Fruit fly (Drosophila melanogaster) whole organism, embryonic: Measurements from ENCODE around the gene mRpL24.

Experiments
- Bdp1 ChIP-seq: fragments of 200-800 bp; sonication (Bioruptor generic); optimal IDR thresholded peaks from 3 replicates; lab custom pipeline; 2016; ENCODE audit warnings: missing biosample characterization, missing genetic modification characterization
- CG10147 ChIP-seq: fragments of 200-800 bp; sonication (Bioruptor generic); optimal IDR thresholded peaks from 2 replicates; lab custom pipeline; 2019; ENCODE audit warnings: missing biosample characterization, mild to moderate bottlenecking, missing genetic modification characterization, moderate library complexity
- CG12769 ChIP-seq: fragments of 200-800 bp; sonication (Bioruptor generic); optimal IDR thresholded peaks from 2 replicates; lab custom pipeline; 2019; ENCODE audit warnings: missing biosample characterization, mild to moderate bottlenecking, missing genetic modification characterization, moderate library complexity
- CG13894 ChIP-seq: fragments of 200-800 bp; sonication (Bioruptor generic); optimal IDR thresholded peaks from 3 replicates; lab custom pipeline; 2018; ENCODE audit warnings: missing biosample characterization, mild to moderate bottlenecking, missing genetic modification characterization, moderate library complexity
- CG15514 ChIP-seq: fragments of 200-800 bp; sonication (Bioruptor generic); optimal IDR thresholded peaks from 3 replicates; lab custom pipeline; 2017; ENCODE audit warnings: missing biosample characterization, missing genetic modification characterization, mild to moderate bottlenecking, moderate library complexity, missing genetic modification reagents
- CG17568 ChIP-seq: fragments of 200-800 bp; sonication (Bioruptor generic); optimal IDR thresholded peaks from 2 replicates; lab custom pipeline; 2018; ENCODE audit warnings: missing biosample characterization, mild to moderate bottlenecking, missing genetic modification characterization, moderate library complexity
- CG18619 ChIP-seq: fragments of 200-800 bp; sonication (Bioruptor generic); optimal IDR thresholded peaks from 3 replicates; lab custom pipeline; 2017; ENCODE audit warnings: missing biosample characterization, mild to moderate bottlenecking, missing genetic modification characterization
- CG2129 ChIP-seq: fragments of 200-800 bp; sonication (Bioruptor generic); IDR thresholded peaks from 2 replicates; pipeline ENCODE4 v1.3.6; 2022; ENCODE audit warnings: missing biosample characterization, missing genetic modification characterization; ENCODE audit not compliant: partially characterized antibody
- CG2712 ChIP-seq: fragments of 200-800 bp; optimal IDR thresholded peaks from 3 replicates; lab custom pipeline; 2019; ENCODE audit warnings: missing biosample characterization, mild to moderate bottlenecking, missing genetic modification characterization, moderate library complexity
- CG32532 ChIP-seq: fragments of 200-800 bp; sonication (Bioruptor generic); IDR thresholded peaks from 2 replicates; pipeline ENCODE4 v1.3.6; 2022; ENCODE audit warnings: missing biosample characterization, missing genetic modification characterization
- CG34376 ChIP-seq: fragments of 200-800 bp; sonication (Bioruptor generic); optimal IDR thresholded peaks from 2 replicates; lab custom pipeline; 2018; ENCODE audit warnings: missing biosample characterization, mild to moderate bottlenecking, missing genetic modification characterization
- CG42726 ChIP-seq: fragments of 200-800 bp; sonication (Bioruptor generic); IDR thresholded peaks from 2 replicates; pipeline ENCODE4 v1.3.6; 2022; ENCODE audit warnings: missing biosample characterization, missing genetic modification characterization; ENCODE audit not compliant: partially characterized antibody
- CG5953 ChIP-seq: fragments of 200-800 bp; sonication (Bioruptor generic); IDR thresholded peaks from 2 replicates; pipeline ENCODE4 v1.3.6; 2022; ENCODE audit warnings: missing biosample characterization, missing genetic modification characterization
- CG6254 ChIP-seq: fragments of 200-800 bp; sonication (Bioruptor generic); optimal IDR thresholded peaks from 3 replicates; lab custom pipeline; 2017; ENCODE audit warnings: mild to moderate bottlenecking, missing biosample characterization, missing genetic modification reagents, missing genetic modification characterization
- CG7963 ChIP-seq: fragments of 200-800 bp; sonication (Bioruptor generic); IDR thresholded peaks from 3 replicates; pipeline ENCODE4 v1.3.6; 2022; ENCODE audit warnings: missing biosample characterization, missing genetic modification characterization; ENCODE audit not compliant: partially characterized antibody
- CG8765 ChIP-seq: fragments of 200-800 bp; sonication (Bioruptor generic); IDR thresholded peaks from 2 replicates; pipeline ENCODE4 v1.3.6; 2022; ENCODE audit warnings: missing biosample characterization, missing genetic modification characterization
- CG9609 ChIP-seq: fragments of 200-800 bp; sonication (Bioruptor generic); optimal IDR thresholded peaks from 3 replicates; lab custom pipeline; 2016; ENCODE audit warnings: missing biosample characterization, missing genetic modification characterization
- CrebB ChIP-seq: fragments of 200-800 bp; sonication (Bioruptor generic); optimal IDR thresholded peaks from 3 replicates; lab custom pipeline; 2018; ENCODE audit warnings: missing biosample characterization, mild to moderate bottlenecking, missing genetic modification characterization
- Dad ChIP-seq: fragments of 200-800 bp; sonication (Bioruptor generic); optimal IDR thresholded peaks from 3 replicates; lab custom pipeline; 2016; ENCODE audit warnings: missing biosample characterization, missing genetic modification characterization
- Dll ChIP-seq: fragments of 200-800 bp; sonication (Bioruptor generic); IDR thresholded peaks from 4 replicates; pipeline ENCODE4 v1.3.6; 2022; ENCODE audit warnings: missing biosample characterization, missing genetic modification characterization; ENCODE audit not compliant: partially characterized antibody
- Dref ChIP-seq: fragments of 200-800 bp; sonication (Bioruptor generic); IDR thresholded peaks from 2 replicates; pipeline ENCODE4 v1.3.6; 2022; ENCODE audit warnings: missing biosample characterization, missing genetic modification characterization
- Drgx ChIP-seq: fragments of 200-800 bp; sonication (Bioruptor generic); IDR thresholded peaks from 2 replicates; pipeline ENCODE4 v1.3.6; 2022; ENCODE audit warnings: missing biosample characterization, missing genetic modification characterization
- Elba2 ChIP-seq: fragments of 200-800 bp; sonication (Bioruptor generic); optimal IDR thresholded peaks from 3 replicates; lab custom pipeline; 2016; ENCODE audit warnings: missing biosample characterization, missing genetic modification characterization
- Fer1 ChIP-seq: fragments of 200-800 bp; sonication (Bioruptor generic); optimal IDR thresholded peaks from 2 replicates; lab custom pipeline; 2017; ENCODE audit warnings: missing biosample characterization, mild to moderate bottlenecking, missing genetic modification characterization
- Fer3 ChIP-seq: fragments of 200-800 bp; sonication (Bioruptor generic); optimal IDR thresholded peaks from 2 replicates; lab custom pipeline; 2018; ENCODE audit warnings: missing biosample characterization, mild to moderate bottlenecking, missing genetic modification characterization, moderate library complexity
- HLH3B ChIP-seq: fragments of 200-800 bp; sonication (Bioruptor generic); IDR thresholded peaks from 2 replicates; pipeline ENCODE4 v1.3.6; 2022; ENCODE audit warnings: missing biosample characterization, missing genetic modification characterization
- Jarid2 ChIP-seq: fragments of 200-800 bp; sonication (Bioruptor generic); optimal IDR thresholded peaks from 3 replicates; lab custom pipeline; 2017; ENCODE audit warnings: mild to moderate bottlenecking, missing biosample characterization, missing genetic modification reagents, missing genetic modification characterization
- Lhr ChIP-seq: fragments of 200-800 bp; sonication (Bioruptor generic); optimal IDR thresholded peaks from 3 replicates; lab custom pipeline; 2017; ENCODE audit warnings: mild to moderate bottlenecking, missing biosample characterization, missing genetic modification reagents, missing genetic modification characterization
- Max ChIP-seq: fragments of 200-800 bp; sonication (Bioruptor generic); optimal IDR thresholded peaks from 2 replicates; lab custom pipeline; 2016; ENCODE audit warnings: missing biosample characterization, mild to moderate bottlenecking, missing genetic modification characterization
- NK7.1 ChIP-seq: fragments of 200-800 bp; sonication (Bioruptor generic); optimal IDR thresholded peaks from 3 replicates; lab custom pipeline; 2016; ENCODE audit warnings: missing biosample characterization, missing genetic modification characterization
- Poxn ChIP-seq: fragments of 200-800 bp; sonication (Bioruptor generic); IDR thresholded peaks from 2 replicates; pipeline ENCODE4 v1.3.6; 2022; ENCODE audit warnings: missing biosample characterization, missing genetic modification characterization
- Side ChIP-seq: fragments of 200-800 bp; sonication (Bioruptor generic); optimal IDR thresholded peaks from 2 replicates; lab custom pipeline; 2016; ENCODE audit warnings: missing biosample characterization, missing genetic modification characterization
- Usf ChIP-seq: fragments of 200-800 bp; sonication (Bioruptor generic); optimal IDR thresholded peaks from 2 replicates; lab custom pipeline; 2017; ENCODE audit warnings: missing genotype, missing biosample characterization, missing genetic modification characterization
- ab ChIP-seq: fragments of 200-800 bp; sonication (Bioruptor generic); optimal IDR thresholded peaks from 2 replicates; lab custom pipeline; 2016; ENCODE audit warnings: missing biosample characterization, missing genetic modification characterization
- ase ChIP-seq: fragments of 200-800 bp; sonication (Bioruptor generic); IDR thresholded peaks from 3 replicates; pipeline ENCODE4 v1.3.6; 2022; ENCODE audit warnings: missing biosample characterization, missing genetic modification characterization
- bsh ChIP-seq, 2 experiments: fragments of 200-800 bp; sonication (Bioruptor generic); optimal IDR thresholded peaks; 2 replicates each; lab custom pipeline; 2017 to 2018; ENCODE audit warnings: mild to moderate bottlenecking in 2 of 2, missing biosample characterization in 2 of 2, missing genetic modification characterization in 2 of 2, moderate library complexity in 1 of 2
- ci ChIP-seq: fragments of 200-800 bp; sonication (Bioruptor generic); IDR thresholded peaks from 3 replicates; pipeline ENCODE4 v1.3.6; 2022; ENCODE audit warnings: missing biosample characterization, missing genetic modification characterization
- gsb ChIP-seq: fragments of 200-800 bp; sonication (Bioruptor generic); IDR thresholded peaks from 2 replicates; pipeline ENCODE4 v1.3.6; 2022; ENCODE audit warnings: missing biosample characterization, missing genetic modification characterization
- hb ChIP-seq: fragments of 200-800 bp; sonication (Bioruptor generic); IDR thresholded peaks from 3 replicates; pipeline ENCODE4 v1.3.6; 2022; ENCODE audit warnings: missing biosample characterization, missing genetic modification characterization; ENCODE audit not compliant: partially characterized antibody
- jigr1 ChIP-seq: fragments of 200-800 bp; sonication (Bioruptor generic); IDR thresholded peaks from 3 replicates; pipeline ENCODE4 v1.3.6; 2022; ENCODE audit warnings: missing biosample characterization, missing genetic modification characterization
- kni ChIP-seq: fragments of 200-800 bp; sonication (Bioruptor generic); optimal IDR thresholded peaks from 3 replicates; lab custom pipeline; 2017; ENCODE audit warnings: mild to moderate bottlenecking, missing biosample characterization, missing genetic modification reagents, missing genetic modification characterization
- lbe ChIP-seq: fragments of 200-800 bp; sonication (Bioruptor generic); optimal IDR thresholded peaks from 2 replicates; lab custom pipeline; 2016; ENCODE audit warnings: missing biosample characterization, mild to moderate bottlenecking, missing genetic modification characterization
- lilli ChIP-seq: fragments of 200-800 bp; sonication (Bioruptor generic); optimal IDR thresholded peaks from 3 replicates; lab custom pipeline; 2016; ENCODE audit warnings: missing biosample characterization, missing genetic modification characterization
- lmd ChIP-seq: fragments of 200-800 bp; sonication (Bioruptor generic); IDR thresholded peaks from 2 replicates; pipeline ENCODE4 v1.3.6; 2022; ENCODE audit warnings: missing biosample characterization, missing genetic modification characterization
- luna ChIP-seq: fragments of 200-800 bp; sonication (Bioruptor generic); optimal IDR thresholded peaks from 2 replicates; lab custom pipeline; 2016; ENCODE audit warnings: missing biosample characterization, missing genetic modification characterization
- nerfin-1 ChIP-seq: fragments of 200-800 bp; sonication (Bioruptor generic); optimal IDR thresholded peaks from 3 replicates; lab custom pipeline; 2019; ENCODE audit warnings: missing biosample characterization, mild to moderate bottlenecking, missing genetic modification characterization, moderate library complexity
- phol ChIP-seq: fragments of 200-800 bp; sonication (Bioruptor generic); optimal IDR thresholded peaks from 3 replicates; lab custom pipeline; 2018; ENCODE audit warnings: missing biosample characterization, mild to moderate bottlenecking, missing genetic modification characterization, moderate library complexity
- ro ChIP-seq: fragments of 200-800 bp; sonication (Bioruptor generic); IDR thresholded peaks from 2 replicates; pipeline ENCODE4 v1.3.6; 2022; ENCODE audit warnings: missing biosample characterization, missing genetic modification characterization
- scrt ChIP-seq: fragments of 200-800 bp; sonication (Bioruptor generic); optimal IDR thresholded peaks from 2 replicates; lab custom pipeline; 2018; ENCODE audit warnings: missing biosample characterization, mild to moderate bottlenecking, missing genetic modification characterization, moderate library complexity
- sens ChIP-seq: fragments of 200-800 bp; sonication (Bioruptor generic); peaks from one replicate; lab custom pipeline; 2016; ENCODE audit warnings: missing biosample characterization, missing genetic modification characterization
- sisA ChIP-seq: fragments of 200-800 bp; sonication (Bioruptor generic); IDR thresholded peaks from 2 replicates; pipeline ENCODE4 v1.3.6; 2022; ENCODE audit warnings: missing biosample characterization, missing genetic modification characterization

The mRpL24 gene

dm6 chr2L:4936325-4936869 lies 8.8 kb downstream of the mRpL24 start, which contains the start of gene hoe2 (continued):
- TF ChIP-seq CG5953 (GFP tag; lab: Robert Waterston, UW) (no peak), CG12769 (tag; lab: Kevin White, UChicago) (no peak), CG32532 (peak; percentile 41; the same call in 1 of the 2 replicates), CG6254 (no peak), nerfin-1 (tag; lab: Kevin White, UChicago) (no peak), Elba2 (no peak), ab (GFP tag; lab: Kevin White, UChicago) (no peak), bsh (GFP tag; optimal IDR thresholded peaks at IDR 0.05; lab: Kevin White, UChicago) (no peak), ase (GFP tag; lab: Robert Waterston, UW) (no peak), sens (GFP tag; lab: Kevin White, UChicago) (no peak), kni (GFP tag; lab: Kevin White, UChicago) (no peak), CG2712 (tag; lab: Kevin White, UChicago) (no peak), lmd (GFP tag; lab: Robert Waterston, UW) (no peak), CrebB (tag; lab: Kevin White, UChicago) (no peak), Lhr (GFP tag; lab: Kevin White, UChicago) (no peak), Side (GFP tag; lab: Kevin White, UChicago) (no peak), NK7.1 (GFP tag; lab: Kevin White, UChicago) (no peak), Drgx (GFP tag; lab: Robert Waterston, UW) (0 out of 2 replicates have a peak, but pooled peaks have one; percentile 16), CG9609 (GFP tag; lab: Kevin White, UChicago) (no peak), sisA (GFP tag; lab: Robert Waterston, UW) (no peak), HLH3B (GFP tag; lab: Robert Waterston, UW) (no peak), Bdp1 (GFP tag; lab: Kevin White, UChicago) (no peak), lbe (GFP tag; lab: Kevin White, UChicago) (no peak), Poxn (GFP tag; lab: Robert Waterston, UW) (no peak), phol (tag; lab: Kevin White, UChicago) (no peak), scrt (GFP tag; lab: Kevin White, UChicago) (peak; percentile 94), ro (GFP tag; lab: Robert Waterston, UW) (no peak), Jarid2 (peak; percentile 23), Max (GFP tag; lab: Kevin White, UChicago) (no peak), jigr1 (GFP tag; lab: Robert Waterston, UW) (no peak), ci (GFP tag; lab: Robert Waterston, UW) (no peak), Fer1 (peak; percentile 80), lilli (no peak), hb (GFP tag; lab: Robert Waterston, UW) (no peak), CG13894 (tag; lab: Kevin White, UChicago) (peak; percentile 79), Dref (GFP tag; lab: Robert Waterston, UW) (peak; percentile 11; the same call in 1 of the 2 replicates), CG17568 (GFP tag; lab: Kevin White, UChicago) (no peak), luna (no peak), CG42726 (GFP tag; lab: Robert Waterston, UW) (no peak), gsb (GFP tag; lab: Robert Waterston, UW) (no peak), CG15514 (GFP tag; lab: Kevin White, UChicago) (peak; percentile 48), Fer3 (tag; lab: Kevin White, UChicago) (no peak), CG7963 (GFP tag; lab: Robert Waterston, UW) (no peak), CG8765 (no peak), CG10147 (GFP tag; lab: Kevin White, UChicago) (no peak), CG18619 (GFP tag; lab: Kevin White, UChicago) (no peak), Usf (GFP tag; lab: Kevin White, UChicago) (no peak), Dad (GFP tag; lab: Kevin White, UChicago) (no peak), CG34376 (peak; percentile 37), CG2129 (GFP tag; lab: Robert Waterston, UW) (no peak), Dll (no peak)
